Fruit fly (Drosophila melanogaster): ENCODE data around the gene CG34299.

The CG34299 gene

dm6 chr3R:30222236-30222635 is 27.1 kb upstream of the CG34299 start (continued):
- no peak for TF ChIP-seq lov (optimal IDR thresholded peaks at IDR 0.05)
- 0 out of 3 replicates have a peak, but pooled peaks have one; percentile 31 for TF ChIP-seq lov (GFP tag; IDR thresholded peaks at IDR 0.05)
- TF ChIP-seq CG31441 (GFP tag; IDR thresholded peaks at IDR 0.05), result peak; percentile 44
- TF ChIP-seq B-H2 (GFP tag; optimal IDR thresholded peaks at IDR 0.05), result no peak
- no peak for TF ChIP-seq gfzf (GFP tag; optimal IDR thresholded peaks at IDR 0.05)
- TF ChIP-seq Atf-2 (GFP tag; optimal IDR thresholded peaks at IDR 0.05), result no peak
- TF ChIP-seq HmgD (GFP tag; optimal IDR thresholded peaks at IDR 0.05), result no peak
- TF ChIP-seq mam (GFP tag; optimal IDR thresholded peaks at IDR 0.05), result no peak
- TF ChIP-seq Dll (GFP tag; IDR thresholded peaks at IDR 0.05; ENCODE audit: partially characterized antibody), result no peak
- TF ChIP-seq croc (GFP tag; conservative IDR thresholded peaks at IDR 0.05), result no peak
- no peak for TF ChIP-seq CG2889 (GFP tag; IDR thresholded peaks at IDR 0.05)
- TF ChIP-seq sd (tag; optimal IDR thresholded peaks at IDR 0.05), result no peak
- TF ChIP-seq GATAe (GFP tag; conservative IDR thresholded peaks at IDR 0.05), result no peak
- no peak for TF ChIP-seq bbx (GFP tag; IDR thresholded peaks at IDR 0.05; ENCODE audit: partially characterized antibody)
- TF ChIP-seq ham (GFP tag; IDR thresholded peaks at IDR 0.05), result no peak
- TF ChIP-seq CG8944 (GFP tag; optimal IDR thresholded peaks at IDR 0.05), result no peak
- no peak for TF ChIP-seq CG2875 (GFP tag; optimal IDR thresholded peaks at IDR 0.05)
- no peak for TF ChIP-seq CG9797 (GFP tag; optimal IDR thresholded peaks at IDR 0.05)
- peak; percentile 41; the same call in 1 of the 2 replicates for TF ChIP-seq CG4404 (GFP tag; IDR thresholded peaks at IDR 0.05)
- TF ChIP-seq CG11456 (GFP tag; IDR thresholded peaks at IDR 0.05), result 0 out of 3 replicates have a peak, but pooled peaks have one; percentile 46
- TF ChIP-seq stwl (tag; optimal IDR thresholded peaks at IDR 0.05), result no peak
- TF ChIP-seq salm (tag; optimal IDR thresholded peaks at IDR 0.05), result no peak
- TF ChIP-seq CG12155 (GFP tag; optimal IDR thresholded peaks at IDR 0.05), result no peak
- TF ChIP-seq ap (GFP tag; IDR thresholded peaks at IDR 0.05), result no peak
- no peak for TF ChIP-seq sisA (GFP tag; IDR thresholded peaks at IDR 0.05)
- no peak for TF ChIP-seq CG14667 (GFP tag; IDR thresholded peaks at IDR 0.05)
- no peak for TF ChIP-seq CG18476 (GFP tag; optimal IDR thresholded peaks at IDR 0.05)
- TF ChIP-seq sima (GFP tag; optimal IDR thresholded peaks at IDR 0.05), result no peak
- no peak for TF ChIP-seq Ets65A (GFP tag)
- peak; percentile 61 for TF ChIP-seq CG12391 (tag; optimal IDR thresholded peaks at IDR 0.05)
- TF ChIP-seq Optix (GFP tag; IDR thresholded peaks at IDR 0.05), result no peak
- no peak for TF ChIP-seq tna (GFP tag; IDR thresholded peaks at IDR 0.05; ENCODE audit: partially characterized antibody)
- TF ChIP-seq CG7357 (GFP tag; IDR thresholded peaks at IDR 0.05), result no peak
- no peak for TF ChIP-seq oc (tag; optimal IDR thresholded peaks at IDR 0.05)
- TF ChIP-seq CG14965 (GFP tag; optimal IDR thresholded peaks at IDR 0.05; ENCODE audit: borderline replicate concordance), result no peak
- TF ChIP-seq Nf-YB (GFP tag; optimal IDR thresholded peaks at IDR 0.05), result no peak
- no peak for TF ChIP-seq luna (GFP tag; optimal IDR thresholded peaks at IDR 0.05)
- TF ChIP-seq CG17361 (GFP tag; IDR thresholded peaks at IDR 0.05), result 0 out of 3 replicates have a peak, but pooled peaks have one; percentile 20
- no peak for TF ChIP-seq HLHmδ (GFP tag; optimal IDR thresholded peaks at IDR 0.05)
- TF ChIP-seq ftz-f1 (GFP tag; optimal IDR thresholded peaks at IDR 0.05), result no peak
- TF ChIP-seq pita (GFP tag; optimal IDR thresholded peaks at IDR 0.05), result no peak
- no peak for TF ChIP-seq CG13894 (tag; optimal IDR thresholded peaks at IDR 0.05)
- no peak for TF ChIP-seq kah (GFP tag; optimal IDR thresholded peaks at IDR 0.05)
- no peak for TF ChIP-seq CG34376 (GFP tag; optimal IDR thresholded peaks at IDR 0.05)
- TF ChIP-seq Opbp (GFP tag; IDR thresholded peaks at IDR 0.05; ENCODE audit: partially characterized antibody), result no peak
- peak in 1 of 2 experiments; percentile 51 for TF ChIP-seq bsh (GFP tag; optimal IDR thresholded peaks at IDR 0.05)
- TF ChIP-seq Taf1 (GFP tag; IDR thresholded peaks at IDR 0.05), result no peak
- no peak for TF ChIP-seq pnt (GFP tag; optimal IDR thresholded peaks at IDR 0.05)
- TF ChIP-seq CG12942 (GFP tag; optimal IDR thresholded peaks at IDR 0.05), result no peak
- no peak for TF ChIP-seq CG15479 (GFP tag; optimal IDR thresholded peaks at IDR 0.05)
- no peak for TF ChIP-seq CG8290 (GFP tag; optimal IDR thresholded peaks at IDR 0.05)
- TF ChIP-seq CG8290 (tag; optimal IDR thresholded peaks at IDR 0.05), result no peak

Data from whole organism, embryonic.